Fruit fly (Drosophila melanogaster) whole organism, larva: ENCODE results near the gene CG14647.

Experiments
- noc ChIP-seq: fragments of 200-800 bp; sonication (Bioruptor generic); optimal IDR thresholded peaks from 3 replicates; lab custom pipeline; 2019; ENCODE audit warnings: missing biosample characterization, mild to moderate bottlenecking, missing genetic modification characterization, moderate library complexity

Gene CG14647

DNA sequence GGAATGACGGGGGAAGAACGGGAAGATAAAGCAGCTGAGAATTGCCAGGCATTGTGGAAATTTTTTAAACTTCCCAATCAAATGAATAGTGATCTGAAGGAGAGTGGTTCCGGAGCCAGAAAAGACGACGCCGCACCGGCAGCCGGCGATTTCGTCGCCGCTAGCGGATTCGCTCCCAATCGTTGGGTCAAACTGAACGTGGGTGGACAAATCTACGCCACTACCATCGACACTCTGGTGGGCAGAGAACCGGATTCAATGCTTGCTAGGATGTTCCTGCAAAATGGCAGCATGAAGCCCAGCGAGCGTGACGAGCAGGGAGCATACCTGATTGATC lies at the start of gene CG14647:
Gene CG14647 (plus strand): TSS at position 14 of the 337 bp plus-strand sequence.
- TF ChIP-seq noc (tag; lab: Kevin White, UChicago), result no peak

DNA sequence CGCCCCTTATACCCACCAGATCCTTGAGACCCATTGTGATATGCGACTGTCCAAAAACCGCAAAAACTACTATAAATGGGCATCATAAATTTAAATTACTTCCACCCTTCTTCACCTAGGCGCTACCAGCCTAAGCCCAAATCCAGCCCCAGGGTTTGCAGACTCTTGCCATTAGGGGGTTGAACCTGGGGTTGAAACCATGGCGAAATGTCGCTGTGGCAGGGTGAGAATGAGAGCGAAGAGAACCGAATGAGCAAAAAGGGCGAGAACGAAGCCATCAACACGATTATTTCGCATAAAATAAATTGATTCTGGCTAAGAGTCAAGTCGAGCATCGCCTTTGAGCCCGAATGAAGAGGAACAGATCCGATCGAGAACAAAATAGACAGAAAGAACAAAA lies 46.7 kb upstream of the CG14647 start:
- no peak for TF ChIP-seq noc (tag; lab: Kevin White, UChicago)

DNA sequence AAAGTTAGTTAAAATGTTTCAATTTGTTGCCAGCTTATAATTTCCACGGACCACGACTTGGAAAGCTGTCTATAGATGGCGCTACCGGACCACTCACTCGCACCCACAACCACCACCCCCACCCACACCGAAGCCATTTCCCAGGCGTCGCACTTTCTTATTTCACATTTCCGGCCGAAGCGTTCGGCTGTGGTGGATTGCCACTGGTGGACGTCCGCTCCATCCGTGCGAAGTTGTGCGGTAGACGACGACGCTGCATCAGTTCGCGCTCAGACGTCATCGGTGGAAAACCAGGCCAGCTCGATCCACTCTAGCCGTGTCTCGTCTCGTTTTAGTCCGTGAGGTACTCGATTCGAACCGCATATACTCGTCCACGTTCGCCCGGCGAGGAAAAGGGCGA lies 40.7 kb upstream of the CG14647 start, which contains the start of gene CG1090:
Gene CG1090 (plus strand): TSS at position 259 of the 400 bp plus-strand sequence.
- TF ChIP-seq noc (tag; lab: Kevin White, UChicago), result no peak

DNA sequence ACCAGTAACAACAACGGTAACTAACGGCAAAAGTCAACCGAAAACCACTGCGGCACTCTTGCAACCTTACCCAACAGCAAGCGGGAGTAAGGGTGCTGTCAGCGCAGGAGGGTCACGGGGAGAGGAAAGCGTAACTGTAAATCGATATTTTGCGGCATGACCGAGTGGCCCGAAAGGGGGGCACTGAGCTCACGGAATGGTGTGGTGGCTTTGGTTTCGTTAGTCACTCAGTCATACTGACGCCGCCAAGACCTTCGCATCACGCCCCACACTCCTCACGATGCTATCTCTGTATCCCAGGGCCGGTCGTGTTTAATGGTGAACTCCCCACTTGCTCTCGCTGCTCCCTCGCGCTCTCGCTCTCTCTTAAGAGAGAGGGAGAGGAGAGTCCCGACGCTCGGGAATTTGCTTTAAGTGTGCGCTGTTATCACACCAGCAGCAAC lies 39.6 kb upstream of the CG14647 start:
- no peak for TF ChIP-seq noc (tag; lab: Kevin White, UChicago)

DNA sequence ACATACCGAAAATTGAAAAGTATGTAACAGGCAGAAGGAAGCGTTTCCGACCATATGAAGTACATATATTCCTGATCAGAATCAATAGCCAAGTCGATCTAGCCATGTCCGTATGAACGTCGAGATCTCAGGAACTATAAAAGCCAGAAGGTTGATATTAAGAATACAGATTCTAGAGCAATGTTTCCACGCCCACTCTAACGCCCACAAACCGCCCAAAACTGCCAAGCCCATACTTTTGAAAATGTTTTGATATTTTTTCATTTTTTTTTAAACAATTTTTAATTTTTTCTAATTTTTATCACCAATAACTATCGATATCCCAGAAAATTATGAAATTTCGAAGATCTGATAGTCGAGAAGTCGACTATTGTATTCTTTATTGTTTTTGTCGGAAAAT lies 38.3 kb upstream of the CG14647 start:
- no peak for TF ChIP-seq noc (tag; lab: Kevin White, UChicago)

DNA sequence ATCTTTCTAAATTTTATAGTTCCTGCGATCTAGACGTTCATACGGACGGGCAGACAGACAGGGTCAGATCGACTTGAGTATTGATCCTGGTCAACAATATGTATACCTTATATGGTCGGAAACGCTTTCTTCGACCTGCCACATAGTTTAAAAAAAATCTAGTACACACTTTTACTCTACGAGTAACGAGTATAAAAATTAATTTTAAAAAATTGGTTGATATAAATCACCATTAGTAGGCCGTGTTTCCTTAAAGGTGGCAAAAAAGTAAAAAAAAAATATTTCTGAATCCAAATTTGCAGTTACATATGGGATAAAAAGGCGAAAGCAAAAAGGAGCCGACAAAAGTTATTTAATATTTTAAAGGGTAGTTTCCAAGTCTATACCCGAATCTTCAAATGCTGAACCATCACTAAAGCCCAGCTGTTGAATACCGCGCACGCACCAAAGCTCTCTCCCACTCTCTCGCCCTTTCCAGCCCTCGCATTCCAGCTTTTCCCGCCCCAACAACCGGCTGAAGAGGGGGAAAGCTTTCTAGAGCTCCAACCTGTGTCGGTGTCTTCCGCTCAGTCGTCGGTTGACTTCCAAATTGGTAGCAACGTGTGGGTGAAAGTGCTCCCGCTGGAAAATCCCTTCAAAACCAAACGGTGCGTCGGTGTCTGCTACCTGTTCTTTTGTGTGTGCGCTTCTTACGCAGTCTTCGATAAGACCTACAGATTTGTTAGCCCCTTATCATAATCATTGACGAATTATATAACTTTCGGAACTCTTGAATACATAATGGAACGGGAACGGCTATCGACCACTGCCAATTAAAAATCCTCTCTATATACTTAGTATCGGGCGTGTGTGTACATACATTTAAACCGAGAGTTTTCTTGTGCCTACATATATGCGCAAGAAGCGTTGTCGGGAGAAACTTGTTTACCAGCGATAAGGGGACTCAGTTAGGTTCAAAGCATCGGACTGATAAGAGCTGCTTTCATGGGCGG lies 21.7 kb upstream of the CG14647 start, which contains the start of gene Sfxn1-3:
Gene Sfxn1-3 (plus strand): TSS at position 238 of the 992 bp plus-strand sequence.
- peak; percentile 81 for TF ChIP-seq noc (tag; lab: Kevin White, UChicago)

DNA sequence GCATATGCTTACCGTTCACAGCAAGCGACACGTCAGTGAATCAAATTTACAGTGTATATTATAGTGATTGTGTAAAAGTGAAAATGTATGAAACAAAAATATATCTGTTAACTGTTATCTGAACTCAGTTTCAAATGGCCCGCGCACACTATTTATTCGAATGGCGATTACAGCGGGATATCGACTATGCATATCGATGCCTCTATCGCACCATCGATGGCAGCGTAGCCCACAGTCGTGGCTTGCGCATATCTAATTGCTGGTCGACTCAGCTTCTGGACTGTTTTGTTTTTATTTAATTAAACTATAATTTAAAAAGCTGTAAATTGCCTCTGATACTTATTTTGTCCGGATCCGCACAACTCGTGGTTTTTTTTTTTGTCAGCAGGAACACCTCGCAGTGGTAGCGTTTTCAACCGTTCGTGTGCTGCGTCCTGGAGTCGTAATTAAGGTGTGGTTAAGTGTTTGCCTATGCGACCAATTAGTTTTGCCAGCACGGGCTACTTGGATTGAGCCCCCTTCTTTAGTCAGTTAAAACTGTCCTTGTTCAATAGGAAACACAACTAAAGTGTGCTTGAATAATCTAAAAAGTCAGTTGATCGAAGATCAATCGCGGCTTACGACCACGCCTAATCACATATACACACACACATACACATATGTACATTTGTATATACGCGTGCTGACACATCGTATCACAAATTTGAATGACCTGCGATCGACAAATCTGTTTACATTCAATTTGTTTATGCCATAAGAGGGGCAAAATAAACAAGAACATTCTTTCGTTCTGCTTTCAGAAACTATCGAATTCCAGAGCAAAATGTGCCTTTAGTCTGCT lies 19.0 kb upstream of the CG14647 start, which contains the start of gene Cont:
Gene Cont (plus strand): TSS at position 228 of the 841 bp plus-strand sequence.
- no peak for TF ChIP-seq noc (tag; lab: Kevin White, UChicago)

DNA sequence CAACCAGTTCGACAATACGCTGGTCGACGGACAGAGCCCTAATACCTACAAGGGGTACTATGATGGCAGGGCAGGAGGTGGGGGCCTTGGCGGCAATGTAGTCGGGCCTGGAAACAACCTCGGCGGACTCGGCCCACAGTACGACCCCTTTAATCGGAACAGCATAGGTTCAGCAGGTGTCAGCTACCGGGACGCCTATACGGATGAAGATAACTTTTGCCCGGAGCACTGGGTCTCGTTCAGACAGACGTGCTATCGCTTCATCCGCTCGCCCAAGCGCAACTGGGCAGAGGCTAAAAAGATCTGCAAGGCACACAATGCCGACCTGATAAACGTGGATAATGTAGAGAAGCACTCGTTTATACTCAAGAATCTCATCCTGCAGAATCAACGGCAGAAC lies 18.1 kb upstream of the CG14647 start:
- TF ChIP-seq noc (tag; lab: Kevin White, UChicago), result no peak

DNA sequence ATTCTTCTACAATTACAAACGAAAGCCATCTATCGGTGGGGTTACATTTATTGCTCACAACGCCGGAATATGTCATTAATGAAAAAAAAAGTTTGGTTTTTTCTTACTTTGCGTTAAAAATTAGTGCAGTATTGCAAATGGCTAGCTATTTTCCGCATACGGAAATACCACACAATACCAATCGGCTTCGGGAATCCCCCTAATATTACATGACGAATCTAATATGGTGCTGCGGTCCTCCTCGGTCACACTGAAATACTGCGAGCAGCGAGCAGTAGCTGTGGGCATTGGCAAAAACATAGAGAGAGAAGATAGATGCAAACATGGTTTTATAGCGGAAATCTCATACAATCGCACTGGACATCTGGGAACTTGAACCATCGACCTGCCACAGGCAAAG lies 12.8 kb upstream of the CG14647 start, which contains the start of gene tub:
Gene tub (plus strand): TSS at position 253 of the 400 bp plus-strand sequence.
- peak; percentile 31 for TF ChIP-seq noc (tag; lab: Kevin White, UChicago)

DNA sequence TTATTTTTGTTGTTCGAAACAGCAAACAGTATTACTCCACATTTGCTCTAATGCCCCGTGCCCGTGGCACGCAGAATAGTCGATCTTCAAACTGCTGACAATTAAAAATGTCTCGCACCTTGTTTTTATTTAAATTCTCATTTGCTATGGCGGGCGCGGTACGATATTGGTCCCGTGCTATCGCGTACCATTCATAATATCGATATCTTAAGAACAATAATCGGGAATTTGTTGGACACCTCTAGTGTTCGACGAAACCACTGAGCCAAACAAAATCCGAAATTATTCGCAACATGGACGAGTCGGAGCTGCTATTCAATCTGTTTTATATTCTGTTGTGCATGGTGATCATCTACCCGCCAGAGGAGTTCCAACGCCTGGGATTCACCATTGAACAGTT lies 10.2 kb upstream of the CG14647 start, which contains the start of gene CG14646:
Gene CG14646 (plus strand): TSS at position 234 of the 400 bp plus-strand sequence.
- no peak for TF ChIP-seq noc (tag; lab: Kevin White, UChicago)

DNA sequence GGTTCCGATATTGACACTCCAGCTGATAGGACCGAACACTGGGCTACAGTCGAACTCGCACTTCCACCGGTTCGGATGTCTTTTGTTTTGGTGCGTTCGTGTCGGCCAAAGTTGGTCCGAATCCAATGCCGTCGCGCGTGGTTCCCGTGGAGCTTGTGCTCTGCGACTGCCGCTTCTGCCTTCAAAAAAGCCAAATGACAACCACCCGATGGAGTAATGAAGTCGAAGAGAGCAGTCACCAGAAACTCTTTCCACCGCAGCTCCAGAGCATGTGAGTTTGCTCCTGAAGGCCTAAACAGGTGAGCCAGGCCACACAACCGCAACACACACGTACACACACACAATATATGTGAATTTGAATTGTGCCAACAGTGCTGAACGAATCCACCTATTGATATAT lies 6.2 kb upstream of the CG14647 start, which contains the start of gene CG34112:
Gene CG34112 (minus strand): TSS at position 143 of the 400 bp plus-strand sequence.
- TF ChIP-seq noc (tag; lab: Kevin White, UChicago), result no peak

DNA sequence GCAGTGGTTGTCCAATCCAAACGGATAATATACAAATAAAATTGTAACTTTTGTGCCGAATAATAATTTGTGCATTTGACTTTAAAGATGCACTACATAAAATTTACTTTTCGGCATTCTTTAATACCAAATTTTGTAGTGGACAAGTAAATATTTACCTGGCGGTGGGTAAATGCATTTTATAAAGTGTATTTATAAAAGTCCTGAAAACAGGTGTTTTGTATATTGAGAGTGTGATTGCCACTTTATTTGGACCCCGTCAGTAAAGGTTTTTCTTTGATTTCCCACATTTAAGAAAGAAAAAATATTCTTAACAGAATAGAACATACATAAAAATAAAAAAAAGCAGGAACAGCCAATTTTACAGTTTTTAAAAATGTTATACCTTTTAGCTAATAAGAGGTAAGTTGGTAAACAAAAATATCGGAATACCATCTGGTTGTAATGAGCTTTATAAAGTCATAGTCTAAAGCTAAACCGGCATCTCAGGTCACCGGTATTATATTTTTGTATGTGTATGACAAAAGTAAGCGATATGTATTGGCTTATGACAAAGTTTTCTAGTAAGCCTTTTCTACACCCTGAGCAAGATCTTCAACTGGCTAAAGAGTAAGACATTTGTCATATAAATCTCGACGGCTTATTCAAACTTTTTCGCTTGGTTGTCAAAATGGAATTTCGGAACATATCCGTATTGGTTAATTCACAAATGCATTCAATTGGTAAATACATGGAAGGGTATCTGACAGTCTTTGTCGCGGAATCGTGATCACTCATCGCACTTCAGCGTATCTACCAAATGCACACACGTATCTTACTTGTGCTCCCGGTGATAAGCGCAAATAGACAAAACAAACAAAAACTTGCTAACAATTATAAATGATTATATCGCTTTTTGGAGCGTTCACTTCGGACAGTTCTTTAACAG lies 5.4 kb upstream of the CG14647 start:
- TF ChIP-seq noc (tag; lab: Kevin White, UChicago), result peak; percentile 96

DNA sequence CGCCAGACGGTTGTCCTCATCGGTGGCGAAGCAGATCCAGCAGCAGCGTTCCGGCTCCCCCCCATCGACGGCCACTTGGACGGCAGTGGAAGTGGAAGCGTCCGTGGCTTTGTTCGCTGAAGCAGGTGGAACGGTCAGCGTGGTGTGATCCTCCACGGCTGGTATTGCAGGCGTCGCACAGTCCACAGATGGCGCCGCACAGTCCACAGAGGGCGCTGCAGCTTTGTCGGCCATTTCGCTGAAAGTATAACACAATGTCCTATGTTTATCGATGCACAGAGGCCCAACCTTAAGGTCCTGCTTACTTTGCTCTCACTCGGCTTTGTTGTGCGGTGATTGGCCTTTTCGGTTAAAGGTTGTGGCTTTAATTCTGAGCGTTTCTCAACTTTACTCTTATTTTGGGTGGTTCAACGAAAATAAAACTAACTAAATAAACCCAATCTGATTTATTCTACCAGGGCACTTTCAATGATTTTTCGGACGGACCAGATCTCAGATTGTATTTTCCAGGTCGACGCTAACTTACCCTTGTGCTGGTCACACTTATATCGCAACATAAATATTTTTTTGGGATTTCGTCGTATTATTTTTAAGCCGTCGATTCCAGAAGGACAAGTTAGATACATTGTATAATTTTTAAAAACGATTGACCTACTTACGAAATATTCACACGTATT lies 2.8 kb upstream of the CG14647 start, which contains the start of gene CG9855:
Gene CG9855 (minus strand): TSS at position 473 of the 677 bp plus-strand sequence.
- no peak for TF ChIP-seq noc (tag; lab: Kevin White, UChicago)
